Worm (Caenorhabditis elegans) whole organism, mixed stage, embryonic: ENCODE results near the gene srx-88.

Experiments used
- M03D4.4 ChIP-seq: sonication (generic microtip); optimal IDR thresholded peaks from 2 replicates; lab custom pipeline; 2017; ENCODE audit warnings: mild to moderate bottlenecking, missing genetic modification characterization, missing compliant biosample characterization
- blmp-1 ChIP-seq: fragments of 150-350 bp; optimal IDR thresholded peaks from 2 replicates; lab custom pipeline; 2014; ENCODE audit warnings: missing biosample characterization, missing genetic modification characterization
- ceh-39 ChIP-seq: fragments of 150-350 bp; optimal IDR thresholded peaks from 2 replicates; lab custom pipeline; 2014; ENCODE audit warnings: missing biosample characterization, missing genetic modification characterization
- ceh-43 ChIP-seq: fragments of 200-800 bp; sonication (Bioruptor generic); optimal IDR thresholded peaks from 2 replicates; lab custom pipeline; 2018; ENCODE audit warnings: mild to moderate bottlenecking, missing genetic modification characterization, moderate library complexity, missing compliant biosample characterization
- ceh-83 ChIP-seq: fragments of 200-800 bp; sonication (Bioruptor generic); optimal IDR thresholded peaks from 2 replicates; lab custom pipeline; 2018; ENCODE audit warnings: mild to moderate bottlenecking, missing genetic modification characterization, missing compliant biosample characterization
- ces-1 ChIP-seq: fragments of 150-350 bp; optimal IDR thresholded peaks from 2 replicates; lab custom pipeline; 2014; ENCODE audit warnings: missing biosample characterization, missing genetic modification reagents, missing genetic modification characterization
- cnd-1 ChIP-seq: fragments of 200-800 bp; sonication (Bioruptor generic); optimal IDR thresholded peaks from 2 replicates; lab custom pipeline; 2018; ENCODE audit warnings: mild to moderate bottlenecking, missing genetic modification characterization, missing compliant biosample characterization
- elt-3 ChIP-seq: fragments of 150-350 bp; optimal IDR thresholded peaks from 2 replicates; lab custom pipeline; 2014; ENCODE audit warnings: missing biosample characterization, missing genetic modification characterization
- ham-2 ChIP-seq: fragments of 200-800 bp; sonication (Bioruptor generic); optimal IDR thresholded peaks from 2 replicates; lab custom pipeline; 2018; ENCODE audit warnings: mild to moderate bottlenecking, missing genetic modification characterization, missing compliant biosample characterization
- hlh-1 ChIP-seq: fragments of 150-350 bp; optimal IDR thresholded peaks from 2 replicates; lab custom pipeline; 2014; ENCODE audit warnings: missing biosample characterization, missing genetic modification reagents, missing genetic modification characterization
- lin-13 ChIP-seq: fragments of 150-350 bp; optimal IDR thresholded peaks from 2 replicates; lab custom pipeline; 2014; ENCODE audit warnings: missing biosample characterization, missing genetic modification characterization
- lin-32 ChIP-seq: fragments of 200-800 bp; sonication (Bioruptor generic); optimal IDR thresholded peaks from 2 replicates; lab custom pipeline; 2018; ENCODE audit warnings: mild to moderate bottlenecking, missing genetic modification characterization, missing compliant biosample characterization
- lsy-2 ChIP-seq: fragments of 150-350 bp; optimal IDR thresholded peaks from 2 replicates; lab custom pipeline; 2014; ENCODE audit warnings: missing biosample characterization, missing genetic modification characterization
- mep-1 ChIP-seq: fragments of 150-350 bp; optimal IDR thresholded peaks from 2 replicates; lab custom pipeline; 2017; ENCODE audit warnings: missing biosample characterization, missing genetic modification reagents, missing genetic modification characterization, inconsistent platforms
- mls-2 ChIP-seq: sonication (generic microtip); optimal IDR thresholded peaks from 2 replicates; lab custom pipeline; 2016; ENCODE audit warnings: mild to moderate bottlenecking, missing genetic modification characterization, moderate library complexity, missing compliant biosample characterization
- nhr-12 ChIP-seq: fragments of 150-350 bp; optimal IDR thresholded peaks from 2 replicates; lab custom pipeline; 2014; ENCODE audit warnings: missing biosample characterization, missing genetic modification characterization
- nhr-2 ChIP-seq: fragments of 150-350 bp; optimal IDR thresholded peaks from 2 replicates; lab custom pipeline; 2014; ENCODE audit warnings: missing biosample characterization, missing genetic modification characterization
- nhr-28 ChIP-seq: fragments of 150-350 bp; optimal IDR thresholded peaks from 2 replicates; lab custom pipeline; 2014; ENCODE audit warnings: missing biosample characterization, missing genetic modification characterization
- nhr-76 ChIP-seq: sonication (generic microtip); optimal IDR thresholded peaks from 2 replicates; lab custom pipeline; 2017; ENCODE audit warnings: missing biosample characterization, missing genetic modification characterization
- pha-4 ChIP-seq: fragments of 150-350 bp; optimal IDR thresholded peaks from 2 replicates; lab custom pipeline; 2018; ENCODE audit warnings: missing biosample characterization, missing genetic modification reagents, missing genetic modification characterization
- sem-2 ChIP-seq: fragments of 200-800 bp; sonication (Bioruptor generic); optimal IDR thresholded peaks from 2 replicates; lab custom pipeline; 2018; ENCODE audit warnings: mild to moderate bottlenecking, missing genetic modification characterization, missing compliant biosample characterization
- sptf-1 ChIP-seq: sonication (generic microtip); optimal IDR thresholded peaks from 2 replicates; lab custom pipeline; 2017; ENCODE audit warnings: mild to moderate bottlenecking, missing genetic modification characterization, moderate library complexity, missing compliant biosample characterization
- tbx-8 ChIP-seq: fragments of 200-800 bp; sonication (Bioruptor generic); optimal IDR thresholded peaks from 2 replicates; lab custom pipeline; 2018; ENCODE audit warnings: mild to moderate bottlenecking, missing genetic modification characterization, moderate library complexity, missing compliant biosample characterization
- unc-120 ChIP-seq: sonication (generic microtip); optimal IDR thresholded peaks from 2 replicates; lab custom pipeline; 2017; ENCODE audit warnings: missing genetic modification characterization, missing compliant biosample characterization; ENCODE audit not compliant: poor library complexity, severe bottlenecking
- zip-8 ChIP-seq: fragments of 150-350 bp; optimal IDR thresholded peaks from 2 replicates; lab custom pipeline; 2014; ENCODE audit warnings: missing biosample characterization, missing genetic modification characterization
- ztf-11 ChIP-seq: fragments of 150-350 bp; optimal IDR thresholded peaks from 2 replicates; lab custom pipeline; 2014; ENCODE audit warnings: missing biosample characterization, missing genetic modification characterization

The srx-88 gene

ce11 chrV:11620081-11620480, 36.8 kb downstream of the srx-88 start:
- TF ChIP-seq hlh-1 (tag; lab: Kevin White, UChicago): no peak
- no peak for TF ChIP-seq sptf-1 (tag; lab: Kevin White, UChicago)
- no peak for TF ChIP-seq ham-2 (GFP tag; lab: Kevin White, UChicago)
- no peak for TF ChIP-seq nhr-12 (tag; lab: Kevin White, UChicago)
- TF ChIP-seq blmp-1 (tag; lab: Kevin White, UChicago): no peak
- TF ChIP-seq cnd-1 (tag; lab: Kevin White, UChicago): no peak
- TF ChIP-seq nhr-2 (tag; lab: Kevin White, UChicago): no peak
- TF ChIP-seq mep-1 (tag; lab: Kevin White, UChicago): no peak

DNA sequence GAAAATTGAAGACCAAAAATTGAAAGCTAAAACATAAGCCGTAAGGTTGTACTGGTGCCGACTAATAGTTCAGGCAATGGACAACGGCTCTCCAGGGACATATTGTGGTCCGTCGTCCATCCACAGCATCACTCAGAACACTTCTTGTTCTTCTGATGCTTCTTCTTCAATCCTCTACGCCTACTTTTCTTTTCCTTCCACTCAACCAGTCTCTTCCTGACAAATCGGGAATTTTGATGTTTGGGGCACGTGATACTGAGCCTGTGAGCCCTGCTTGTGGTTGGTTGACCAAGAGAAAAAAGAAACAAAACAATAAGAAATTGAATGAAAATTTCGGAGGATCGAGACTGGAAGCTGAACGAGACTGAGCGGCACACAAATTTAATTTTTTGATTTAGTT, 38.0 kb downstream of the srx-88 start:
- TF ChIP-seq elt-3 (tag; lab: Kevin White, UChicago): no peak
- TF ChIP-seq mep-1 (tag; lab: Kevin White, UChicago): no peak
- TF ChIP-seq tbx-8 (GFP tag; lab: Kevin White, UChicago): no peak
- no peak for TF ChIP-seq unc-120
- no peak for TF ChIP-seq ceh-39 (tag; lab: Kevin White, UChicago)
- TF ChIP-seq cnd-1 (tag; lab: Kevin White, UChicago): no peak
- TF ChIP-seq ztf-11 (tag; lab: Kevin White, UChicago): no peak
- no peak for TF ChIP-seq pha-4 (tag; lab: Kevin White, UChicago)
- no peak for TF ChIP-seq mls-2 (tag; lab: Kevin White, UChicago)
- TF ChIP-seq ceh-43 (GFP tag; lab: Kevin White, UChicago): no peak

- no peak for TF ChIP-seq mls-2 (tag; lab: Kevin White, UChicago)
- TF ChIP-seq ces-1: peak; percentile 4
Measured at ce11 chrV:11624954-11625353, 41.6 kb downstream of the srx-88 start.

DNA sequence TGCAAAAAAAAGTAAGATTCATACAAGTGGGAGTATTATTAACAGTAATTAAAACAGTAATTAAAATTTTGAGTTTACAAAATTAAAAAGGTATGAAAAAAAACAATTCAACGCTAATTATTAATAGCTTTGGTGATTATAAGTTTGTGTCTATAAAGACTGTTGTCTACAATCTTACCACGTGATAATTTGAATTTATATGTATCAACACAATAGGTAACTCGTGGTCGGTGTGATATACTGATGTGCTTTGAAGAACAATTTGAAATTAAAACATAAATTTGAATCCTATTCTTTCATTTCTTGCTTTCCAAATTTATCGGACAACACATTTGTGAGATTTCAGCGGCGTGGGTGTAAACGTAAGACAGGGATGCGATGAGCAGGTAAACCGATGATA, 44.5 kb downstream of the srx-88 start:
- no peak for TF ChIP-seq blmp-1 (tag; lab: Kevin White, UChicago)
- TF ChIP-seq zip-8 (tag; lab: Kevin White, UChicago): no peak
- no peak for TF ChIP-seq ceh-43 (GFP tag; lab: Kevin White, UChicago)

- TF ChIP-seq unc-120 (no peak), ceh-43 (GFP tag; lab: Kevin White, UChicago) (no peak), hlh-1 (tag; lab: Kevin White, UChicago) (no peak), lsy-2 (tag; lab: Kevin White, UChicago) (no peak), sptf-1 (tag; lab: Kevin White, UChicago) (no peak), nhr-12 (tag; lab: Kevin White, UChicago) (no peak), lin-32 (GFP tag; lab: Kevin White, UChicago) (no peak), ztf-11 (tag; lab: Kevin White, UChicago) (no peak), nhr-76 (tag; lab: Kevin White, UChicago) (no peak), lin-13 (tag; lab: Kevin White, UChicago) (no peak), nhr-2 (tag; lab: Kevin White, UChicago) (no peak), zip-8 (tag; lab: Kevin White, UChicago) (no peak), tbx-8 (GFP tag; lab: Kevin White, UChicago) (no peak), sem-2 (no peak), nhr-28 (tag; lab: Kevin White, UChicago) (no peak), ceh-83 (GFP tag; lab: Kevin White, UChicago) (no peak), elt-3 (tag; lab: Kevin White, UChicago) (no peak)
Measured at ce11 chrV:11629222-11630026, 46.1 kb downstream of the srx-88 start, which contains the start of gene F35B12.10. Gene F35B12.10 (minus strand): TSS chrV:11629272.

- no peak for TF ChIP-seq ham-2 (GFP tag; lab: Kevin White, UChicago)
- peak; percentile 6 for TF ChIP-seq ces-1
- TF ChIP-seq lin-32 (GFP tag; lab: Kevin White, UChicago): no peak
- TF ChIP-seq nhr-2 (tag; lab: Kevin White, UChicago): no peak
- no peak for TF ChIP-seq hlh-1 (tag; lab: Kevin White, UChicago)
- TF ChIP-seq M03D4.4 (tag; lab: Kevin White, UChicago): no peak
- TF ChIP-seq nhr-12 (tag; lab: Kevin White, UChicago): no peak
- TF ChIP-seq zip-8 (tag; lab: Kevin White, UChicago): no peak
Measured at ce11 chrV:11631128-11631527, 47.8 kb downstream of the srx-88 start.
